Fruit fly (Drosophila melanogaster): ENCODE measurements around the gene Paics.
A peak's percentile ranks its signal among the peaks of the same experiment; 100 is the strongest.

Paics gene

DNA sequence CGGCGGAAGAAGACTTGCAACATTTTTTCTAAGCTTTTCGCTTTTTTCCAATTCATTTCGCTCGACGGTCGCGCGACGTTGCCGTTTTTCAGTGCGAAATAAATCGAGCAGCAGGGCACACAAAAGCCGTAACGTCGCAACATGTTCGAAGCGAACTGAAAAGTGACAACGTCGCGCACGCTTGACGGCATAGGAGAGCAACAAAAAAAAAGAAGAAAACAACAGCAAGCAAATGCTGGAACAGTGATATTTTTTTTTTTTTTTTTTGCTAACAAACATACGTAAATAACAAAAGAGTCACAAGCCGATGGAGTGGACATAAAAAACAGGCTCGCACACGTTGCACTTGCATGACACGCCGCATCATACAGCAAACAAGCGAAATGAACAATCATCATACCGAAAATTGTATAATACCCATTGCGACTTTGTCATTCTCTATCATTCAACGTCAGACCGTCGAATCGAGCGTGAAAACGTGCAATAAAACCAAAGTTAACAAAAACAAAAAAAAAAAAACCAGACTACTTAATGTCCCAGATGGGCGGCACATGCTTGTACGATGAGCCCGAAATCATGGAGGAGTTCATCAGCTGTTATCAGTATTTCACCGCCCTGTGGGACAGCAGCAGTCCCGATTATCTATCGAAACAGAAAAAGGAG, 16.3 kb downstream of the Paics start, which contains the start of gene CG4004 (continued):
- TF ChIP-seq CG11762 (GFP tag; optimal IDR thresholded peaks at IDR 0.05; ENCODE audit: insufficient read depth) (no peak), CG16779 (tag; optimal IDR thresholded peaks at IDR 0.05) (peak; percentile 33), Hr4 (GFP tag; optimal IDR thresholded peaks at IDR 0.05) (peak; percentile 1), svp (GFP tag) (peak; percentile 68), Hr39 (GFP tag; optimal IDR thresholded peaks at IDR 0.05) (no peak), CG8319 (GFP tag; optimal IDR thresholded peaks at IDR 0.05) (no peak), pdm3 (GFP tag; optimal IDR thresholded peaks at IDR 0.05) (peak; percentile 25), vri (GFP tag; optimal IDR thresholded peaks at IDR 0.05) (peak; percentile 34), dsx (GFP tag; optimal IDR thresholded peaks at IDR 0.05; ENCODE audit: poor library complexity, severe bottlenecking) (peak; percentile 18), Blimp-1 (GFP tag; optimal IDR thresholded peaks at IDR 0.05) (no peak), CG1621 (tag; optimal IDR thresholded peaks at IDR 0.05) (no peak), CG6808 (GFP tag; optimal IDR thresholded peaks at IDR 0.05) (peak; percentile 49), CG6854 (GFP tag; optimal IDR thresholded peaks at IDR 0.05) (no peak), acj6 (GFP tag; optimal IDR thresholded peaks at IDR 0.05) (no peak), CG10669 (GFP tag; optimal IDR thresholded peaks at IDR 0.05) (no peak), CG10631 (GFP tag; optimal IDR thresholded peaks at IDR 0.05) (peak; percentile 20), OdsH (GFP tag; optimal IDR thresholded peaks at IDR 0.05) (peak; percentile 29), CG3919 (GFP tag; optimal IDR thresholded peaks at IDR 0.05) (no peak), eg (GFP tag; IDR thresholded peaks at IDR 0.05) (peak; percentile 83), fd85E (GFP tag; optimal IDR thresholded peaks at IDR 0.05) (no peak), topi (GFP tag; optimal IDR thresholded peaks at IDR 0.05) (peak; percentile 39), Hr38 (GFP tag; optimal IDR thresholded peaks at IDR 0.05) (no peak), dac (GFP tag; optimal IDR thresholded peaks at IDR 0.05) (no peak), CG11902 (GFP tag; optimal IDR thresholded peaks at IDR 0.05) (no peak), esn (GFP tag; optimal IDR thresholded peaks at IDR 0.05) (no peak), Eip75B (GFP tag; optimal IDR thresholded peaks at IDR 0.05) (peak; percentile 27), achi (GFP tag; optimal IDR thresholded peaks at IDR 0.05) (peak; percentile 25), Sox14 (GFP tag; optimal IDR thresholded peaks at IDR 0.05) (peak; percentile 47), CG6276 (GFP tag; optimal IDR thresholded peaks at IDR 0.05) (peak; percentile 73), net (GFP tag; optimal IDR thresholded peaks at IDR 0.05) (no peak), CG15336 (GFP tag; IDR thresholded peaks at IDR 0.05) (peak; percentile 72), Eip93F (GFP tag; optimal IDR thresholded peaks at IDR 0.05) (no peak)

DNA sequence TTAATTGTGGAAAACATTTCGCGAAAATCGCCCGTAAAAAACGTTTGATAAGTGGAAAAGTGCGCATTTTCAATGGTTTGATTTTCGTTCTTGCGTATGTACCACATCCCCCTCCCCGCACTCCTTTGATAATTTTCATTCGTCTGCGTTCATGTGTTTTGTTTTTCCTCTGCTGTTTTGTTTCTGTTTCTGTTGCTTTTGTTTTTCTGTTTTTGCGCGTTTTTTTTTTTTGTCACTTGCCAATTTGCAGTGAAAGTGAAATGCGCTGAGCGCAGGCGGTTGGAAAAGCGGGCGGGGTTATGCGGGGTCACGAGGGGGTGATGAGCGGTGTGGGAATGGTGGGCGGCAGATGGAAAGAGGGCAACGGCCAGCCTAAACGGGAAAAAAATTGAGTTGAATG, 17.1 kb downstream of the Paics start:
- peak; percentile 56; the same call in 2 of the 3 replicates for TF ChIP-seq CG8119 (GFP tag; IDR thresholded peaks at IDR 0.05)
- peak in 1 of 2 experiments; percentile 18 for TF ChIP-seq ss (GFP tag; optimal IDR thresholded peaks at IDR 0.05)
- no peak for TF ChIP-seq CG3919 (GFP tag; optimal IDR thresholded peaks at IDR 0.05)
- TF ChIP-seq Gug (GFP tag; IDR thresholded peaks at IDR 0.05) = 0 out of 2 replicates have a peak, but pooled peaks have one; percentile 24
- TF ChIP-seq Blimp-1 (GFP tag; optimal IDR thresholded peaks at IDR 0.05) = no peak
- peak; percentile 73 for TF ChIP-seq CG6163 (GFP tag; IDR thresholded peaks at IDR 0.05)
- no peak for TF ChIP-seq CG10669 (GFP tag; optimal IDR thresholded peaks at IDR 0.05)
- peak; percentile 28 for TF ChIP-seq CG15336 (GFP tag; IDR thresholded peaks at IDR 0.05)
- peak; percentile 88 for TF ChIP-seq eg (GFP tag; IDR thresholded peaks at IDR 0.05)

DNA sequence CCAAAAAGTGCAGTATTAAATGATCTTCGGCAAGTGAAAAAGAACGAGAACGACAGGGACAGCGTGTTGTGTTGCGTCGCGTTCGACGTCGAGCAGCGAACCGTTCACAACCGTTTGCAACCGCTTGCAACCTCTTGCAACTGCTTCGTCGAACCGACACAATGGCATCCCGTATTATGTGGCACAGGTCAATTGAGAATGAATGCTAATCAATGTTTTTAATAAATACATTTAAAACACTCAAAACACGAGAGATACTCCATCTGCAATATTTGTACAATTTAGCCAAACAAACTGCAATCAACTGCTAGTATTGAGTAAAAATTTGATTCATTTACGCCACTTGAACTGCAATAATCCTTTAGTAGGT, 17.8 kb downstream of the Paics start:
- TF ChIP-seq CG4318 (GFP tag; optimal IDR thresholded peaks at IDR 0.05) = no peak
- peak; percentile 1; the same call in 1 of the 2 replicates for TF ChIP-seq CG15336 (GFP tag; IDR thresholded peaks at IDR 0.05)
- TF ChIP-seq svp (GFP tag) = peak; percentile 34
- TF ChIP-seq CG1621 (tag; optimal IDR thresholded peaks at IDR 0.05) = no peak
- peak; percentile 13 for TF ChIP-seq CG6808 (GFP tag; optimal IDR thresholded peaks at IDR 0.05)

Measured in whole organism, prepupa.